Fruit fly (Drosophila melanogaster) whole organism, prepupa: ENCODE measurements around the gene Pura.
A peak's percentile ranks its signal among the peaks of the same experiment; 100 is the strongest.

ENCODE experiments used
- Blimp-1 ChIP-seq: fragments of 200-800 bp; sonication (Bioruptor generic); optimal IDR thresholded peaks from 3 replicates; lab custom pipeline; 2017; ENCODE audit warnings: missing biosample characterization, missing genetic modification characterization, mild to moderate bottlenecking, moderate library complexity, missing genetic modification reagents
- CG10669 ChIP-seq: fragments of 200-800 bp; sonication (Bioruptor generic); optimal IDR thresholded peaks from 3 replicates; lab custom pipeline; 2018; ENCODE audit warnings: missing biosample characterization, mild to moderate bottlenecking, missing genetic modification characterization, moderate library complexity
- CG31627 ChIP-seq: fragments of 200-800 bp; sonication (Bioruptor generic); optimal IDR thresholded peaks from 3 replicates; lab custom pipeline; 2016; ENCODE audit warnings: missing biosample characterization, missing genetic modification characterization
- CG6854 ChIP-seq: fragments of 200-800 bp; sonication (Bioruptor generic); optimal IDR thresholded peaks from 2 replicates; lab custom pipeline; 2017; ENCODE audit warnings: missing biosample characterization, mild to moderate bottlenecking, missing genetic modification characterization
- CG8632 ChIP-seq: fragments of 200-800 bp; sonication (Bioruptor generic); optimal IDR thresholded peaks from 3 replicates; lab custom pipeline; 2016; ENCODE audit warnings: missing biosample characterization, missing genetic modification characterization
- Eip78C ChIP-seq: fragments of 200-800 bp; sonication (Bioruptor generic); peaks from one replicate; lab custom pipeline; 2016; ENCODE audit warnings: missing biosample characterization, missing genetic modification characterization
- OdsH ChIP-seq: fragments of 200-800 bp; sonication (Bioruptor generic); optimal IDR thresholded peaks from 3 replicates; lab custom pipeline; 2016; ENCODE audit warnings: missing biosample characterization, missing genetic modification characterization
- fkh ChIP-seq: fragments of 200-800 bp; sonication (Bioruptor generic); optimal IDR thresholded peaks from 3 replicates; lab custom pipeline; 2017; ENCODE audit warnings: missing biosample characterization, mild to moderate bottlenecking, missing genetic modification characterization, moderate library complexity
- spab ChIP-seq: fragments of 200-800 bp; sonication (Bioruptor generic); optimal IDR thresholded peaks from 2 replicates; lab custom pipeline; 2017; ENCODE audit warnings: missing biosample characterization, mild to moderate bottlenecking, missing genetic modification characterization, missing genetic modification reagents
- ss ChIP-seq, 2 experiments: fragments of 200-800 bp; sonication (Bioruptor generic); optimal IDR thresholded peaks; 2 replicates in 1 of 2; 3 replicates in 1 of 2; lab custom pipeline; 2017 to 2018; ENCODE audit warnings: mild to moderate bottlenecking in 2 of 2, missing biosample characterization in 2 of 2, missing genetic modification characterization in 2 of 2, moderate library complexity in 1 of 2
- svp ChIP-seq: fragments of 200-800 bp; sonication (Bioruptor generic); peaks from one replicate; lab custom pipeline; 2016; ENCODE audit warnings: missing biosample characterization, missing genetic modification characterization
- topi ChIP-seq: fragments of 200-800 bp; sonication (Bioruptor generic); optimal IDR thresholded peaks from 3 replicates; lab custom pipeline; 2016; ENCODE audit warnings: missing biosample characterization, missing genetic modification characterization
- vri ChIP-seq: fragments of 200-800 bp; sonication (Bioruptor generic); optimal IDR thresholded peaks from 3 replicates; lab custom pipeline; 2016; ENCODE audit warnings: missing biosample characterization, mild to moderate bottlenecking, missing genetic modification characterization

dm6 chr3L:7610522-7610921 is 17.6 kb downstream of the Pura start:
- TF ChIP-seq CG8632 (GFP tag; lab: Kevin White, UChicago) (no peak), fkh (GFP tag; lab: Kevin White, UChicago) (no peak), topi (GFP tag; lab: Kevin White, UChicago) (no peak), CG10669 (GFP tag; lab: Kevin White, UChicago) (no peak), vri (GFP tag; lab: Kevin White, UChicago) (peak; percentile 54), svp (GFP tag; lab: Kevin White, UChicago) (no peak), OdsH (GFP tag; lab: Kevin White, UChicago) (no peak), CG31627 (GFP tag; lab: Kevin White, UChicago) (no peak), Blimp-1 (GFP tag; lab: Kevin White, UChicago) (peak; percentile 70), spab (GFP tag; lab: Kevin White, UChicago) (no peak), CG6854 (GFP tag; lab: Kevin White, UChicago) (peak; percentile 31), Eip78C (peak; percentile 38), ss (GFP tag; optimal IDR thresholded peaks at IDR 0.05; lab: Kevin White, UChicago) (no peak)
